Worm (Caenorhabditis elegans) whole organism, early embryonic: ENCODE data around the gene fbxc-47.

ENCODE experiments used
- B0310.2 ChIP-seq: sonication (generic microtip); optimal IDR thresholded peaks from 2 replicates; lab custom pipeline; 2016; ENCODE audit warnings: mild to moderate bottlenecking, missing genetic modification characterization, missing compliant biosample characterization
- aly-1 ChIP-seq: sonication (generic microtip); optimal IDR thresholded peaks from 2 replicates; lab custom pipeline; 2016; ENCODE audit warnings: missing genetic modification characterization, missing compliant biosample characterization
- ama-1 ChIP-seq: fragments of 150-350 bp; optimal IDR thresholded peaks from 2 replicates; lab custom pipeline; 2014
- ceh-36 ChIP-seq: sonication (generic microtip); optimal IDR thresholded peaks from 2 replicates; lab custom pipeline; 2016; ENCODE audit warnings: missing genetic modification characterization, inconsistent platforms, missing compliant biosample characterization
- ets-7 ChIP-seq: sonication (generic microtip); optimal IDR thresholded peaks from 2 replicates; lab custom pipeline; 2016; ENCODE audit warnings: missing genotype, missing genetic modification characterization, missing compliant biosample characterization
- flt-1 ChIP-seq: fragments of 200-800 bp; sonication (Bioruptor generic); IDR thresholded peaks from 2 replicates; pipeline ENCODE4 v1.3.6; 2022; ENCODE audit warnings: missing genetic modification characterization, missing compliant biosample characterization
- hmbx-1 ChIP-seq: sonication (generic microtip); optimal IDR thresholded peaks from 2 replicates; lab custom pipeline; 2016; ENCODE audit warnings: mild to moderate bottlenecking, missing genetic modification characterization, missing compliant biosample characterization
- hmg-4 ChIP-seq: fragments of 200-800 bp; sonication (Bioruptor generic); optimal IDR thresholded peaks from 2 replicates; lab custom pipeline; 2018; ENCODE audit warnings: mild to moderate bottlenecking, missing genetic modification characterization, missing compliant biosample characterization
- hnd-1 ChIP-seq: sonication (generic microtip); optimal IDR thresholded peaks from 2 replicates; lab custom pipeline; 2016; ENCODE audit warnings: missing genetic modification characterization, missing compliant biosample characterization
- pes-1 ChIP-seq: fragments of 200-800 bp; sonication (Bioruptor generic); IDR thresholded peaks from 2 replicates; pipeline ENCODE4 v1.3.6; 2022; ENCODE audit warnings: missing genetic modification reagents, missing genetic modification characterization, missing compliant biosample characterization
- scrt-1 ChIP-seq: fragments of 200-800 bp; sonication (Bioruptor generic); IDR thresholded peaks from 2 replicates; pipeline ENCODE4 v1.3.6; 2022; ENCODE audit warnings: missing genetic modification characterization, missing compliant biosample characterization
- sea-1 ChIP-seq: fragments of 200-800 bp; sonication (Bioruptor generic); conservative IDR thresholded peaks from 2 replicates; pipeline ENCODE4 v1.3.6; 2022; ENCODE audit warnings: missing genetic modification characterization, missing compliant biosample characterization
- tbx-11 ChIP-seq: fragments of 200-800 bp; sonication (Bioruptor generic); IDR thresholded peaks from 2 replicates; pipeline ENCODE4 v1.3.6; 2022; ENCODE audit warnings: missing genetic modification characterization, missing compliant biosample characterization
- tbx-37 ChIP-seq: fragments of 200-800 bp; sonication (Bioruptor generic); conservative IDR thresholded peaks from 2 replicates; pipeline ENCODE4 v1.3.6; 2022; ENCODE audit warnings: missing genetic modification reagents, missing genetic modification characterization, missing compliant biosample characterization

- TF ChIP-seq ama-1 (lab: Kevin White, UChicago) (no peak), pes-1 (GFP tag; lab: Robert Waterston, UW) (no peak), ceh-36 (tag; lab: Kevin White, UChicago) (no peak), scrt-1 (GFP tag; lab: Robert Waterston, UW) (no peak), tbx-11 (GFP tag; lab: Robert Waterston, UW) (no peak), hmg-4 (no peak), hnd-1 (tag; lab: Kevin White, UChicago) (no peak), hmbx-1 (tag; lab: Kevin White, UChicago) (no peak), tbx-37 (GFP tag; lab: Robert Waterston, UW) (no peak), flt-1 (GFP tag; lab: Robert Waterston, UW) (no peak), aly-1 (tag; lab: Kevin White, UChicago) (no peak), B0310.2 (no peak), ets-7 (tag; lab: Kevin White, UChicago) (no peak), sea-1 (GFP tag; lab: Robert Waterston, UW) (no peak)
These were observed 9.4 kb downstream of the fbxc-47 start for ce11 chrIV:3814553-3815258.
